Fruit fly (Drosophila melanogaster): Measurements from ENCODE around the gene Prp6.

Prp6 gene

dm6 chr3L:18898770-18899278, 6.3 kb upstream of the Prp6 start, which contains the start of gene RpL26 (continued):
- TF ChIP-seq dati (GFP tag; IDR thresholded peaks at IDR 0.05) (no peak), hbn (GFP tag; IDR thresholded peaks at IDR 0.05; ENCODE audit: partially characterized antibody) (peak; percentile 95), chinmo (GFP tag; IDR thresholded peaks at IDR 0.05; ENCODE audit: partially characterized antibody) (peak; percentile 89), cwo (GFP tag; optimal IDR thresholded peaks at IDR 0.05) (peak; percentile 36), fd64A (GFP tag; optimal IDR thresholded peaks at IDR 0.05) (peak; percentile 41), maf-S (GFP tag; optimal IDR thresholded peaks at IDR 0.05) (peak; percentile 86), tin (GFP tag; optimal IDR thresholded peaks at IDR 0.05) (peak; percentile 61), ash1 (GFP tag; optimal IDR thresholded peaks at IDR 0.05) (no peak), shn (GFP tag; optimal IDR thresholded peaks at IDR 0.05) (peak; percentile 91), tio (GFP tag; optimal IDR thresholded peaks at IDR 0.05) (no peak), dpn (GFP tag; optimal IDR thresholded peaks at IDR 0.05) (peak; percentile 79 to 89), twi (tag; optimal IDR thresholded peaks at IDR 0.05) (peak; percentile 77), CG34422 (GFP tag; IDR thresholded peaks at IDR 0.05) (peak; percentile 72), D19B (GFP tag; optimal IDR thresholded peaks at IDR 0.05) (peak; percentile 46), inv (GFP tag; IDR thresholded peaks at IDR 0.05; ENCODE audit: partially characterized antibody) (peak; percentile 98), CG6765 (GFP tag; optimal IDR thresholded peaks at IDR 0.05) (peak; percentile 65), Xrp1 (GFP tag; IDR thresholded peaks at IDR 0.05) (peak; percentile 59), CG10543 (GFP tag; optimal IDR thresholded peaks at IDR 0.05) (peak; percentile 77), CG14441 (GFP tag; IDR thresholded peaks at IDR 0.05) (peak; percentile 73), CG2712 (tag; optimal IDR thresholded peaks at IDR 0.05) (peak; percentile 75), trh (GFP tag; optimal IDR thresholded peaks at IDR 0.05) (peak; percentile 54), Asciz (GFP tag; optimal IDR thresholded peaks at IDR 0.05) (no peak), zfh1 (GFP tag; IDR thresholded peaks at IDR 0.05) (no peak; the same call in 2 of the 3 replicates), pita (GFP tag; optimal IDR thresholded peaks at IDR 0.05) (peak; percentile 77), CG4404 (GFP tag; IDR thresholded peaks at IDR 0.05) (peak; percentile 83), her (GFP tag; optimal IDR thresholded peaks at IDR 0.05) (peak; percentile 41), Lpt (GFP tag; optimal IDR thresholded peaks at IDR 0.05) (no peak), eve (GFP tag; optimal IDR thresholded peaks at IDR 0.05) (no peak), CG17912 (GFP tag; optimal IDR thresholded peaks at IDR 0.05) (peak; percentile 55), CG2116 (GFP tag; optimal IDR thresholded peaks at IDR 0.05) (peak; percentile 84), CG14710 (tag; optimal IDR thresholded peaks at IDR 0.05) (peak; percentile 87), Ets65A (GFP tag) (peak; percentile 98), Oaz (GFP tag; IDR thresholded peaks at IDR 0.05) (no peak; the same call in 1 of the 2 replicates), CG15269 (tag; optimal IDR thresholded peaks at IDR 0.05) (no peak), Trl (optimal IDR thresholded peaks at IDR 0.05) (no peak), Trl (GFP tag; optimal IDR thresholded peaks at IDR 0.05) (peak; percentile 77), fru (optimal IDR thresholded peaks at IDR 0.05) (no peak), CG31441 (GFP tag; IDR thresholded peaks at IDR 0.05) (peak; percentile 62), lab (GFP tag; optimal IDR thresholded peaks at IDR 0.05) (no peak), sc (optimal IDR thresholded peaks at IDR 0.05) (no peak), sc (GFP tag; optimal IDR thresholded peaks at IDR 0.05) (peak; percentile 44), Sox102F (GFP tag; optimal IDR thresholded peaks at IDR 0.05) (no peak), vvl (GFP tag; IDR thresholded peaks at IDR 0.05) (peak; percentile 74; the same call in 1 of the 2 replicates), ATbp (GFP tag; optimal IDR thresholded peaks at IDR 0.05) (no peak), corto (GFP tag; optimal IDR thresholded peaks at IDR 0.05) (no peak), ttk (GFP tag; IDR thresholded peaks at IDR 0.05) (peak; percentile 42; the same call in 1 of the 2 replicates), CG7963 (GFP tag; IDR thresholded peaks at IDR 0.05; ENCODE audit: partially characterized antibody) (peak; percentile 85), Ssrp (tag; optimal IDR thresholded peaks at IDR 0.05) (peak; percentile 64), Optix (GFP tag; IDR thresholded peaks at IDR 0.05) (0 out of 3 replicates have a peak, but pooled peaks have one; percentile 44), Dp (GFP tag; optimal IDR thresholded peaks at IDR 0.05) (peak; percentile 34), cato (GFP tag; optimal IDR thresholded peaks at IDR 0.05; ENCODE audit: borderline replicate concordance) (peak; percentile 61)

Data from whole organism, embryonic.